Fruit fly (Drosophila melanogaster) whole organism, prepupa: ENCODE results near the gene CG31627.

Experiments used
- CG11762 ChIP-seq: fragments of 200-800 bp; sonication (Bioruptor generic); optimal IDR thresholded peaks from 3 replicates; lab custom pipeline; 2016; ENCODE audit warnings: missing biosample characterization, missing genetic modification characterization; ENCODE audit not compliant: insufficient read depth
- CG8319 ChIP-seq: fragments of 200-800 bp; sonication (Bioruptor generic); optimal IDR thresholded peaks from 3 replicates; lab custom pipeline; 2016; ENCODE audit warnings: missing biosample characterization, missing genetic modification characterization
- Sox15 ChIP-seq: fragments of 200-800 bp; sonication (Bioruptor generic); optimal IDR thresholded peaks from 3 replicates; lab custom pipeline; 2016; ENCODE audit warnings: missing biosample characterization, missing genetic modification characterization
- cyc ChIP-seq: fragments of 200-800 bp; sonication (Bioruptor generic); optimal IDR thresholded peaks from 3 replicates; lab custom pipeline; 2016; ENCODE audit warnings: missing biosample characterization, missing genetic modification characterization
- dac ChIP-seq: fragments of 200-800 bp; sonication (Bioruptor generic); optimal IDR thresholded peaks from 2 replicates; lab custom pipeline; 2017; ENCODE audit warnings: missing biosample characterization, mild to moderate bottlenecking, missing genetic modification characterization
- spab ChIP-seq: fragments of 200-800 bp; sonication (Bioruptor generic); optimal IDR thresholded peaks from 2 replicates; lab custom pipeline; 2017; ENCODE audit warnings: missing biosample characterization, mild to moderate bottlenecking, missing genetic modification characterization, missing genetic modification reagents

DNA sequence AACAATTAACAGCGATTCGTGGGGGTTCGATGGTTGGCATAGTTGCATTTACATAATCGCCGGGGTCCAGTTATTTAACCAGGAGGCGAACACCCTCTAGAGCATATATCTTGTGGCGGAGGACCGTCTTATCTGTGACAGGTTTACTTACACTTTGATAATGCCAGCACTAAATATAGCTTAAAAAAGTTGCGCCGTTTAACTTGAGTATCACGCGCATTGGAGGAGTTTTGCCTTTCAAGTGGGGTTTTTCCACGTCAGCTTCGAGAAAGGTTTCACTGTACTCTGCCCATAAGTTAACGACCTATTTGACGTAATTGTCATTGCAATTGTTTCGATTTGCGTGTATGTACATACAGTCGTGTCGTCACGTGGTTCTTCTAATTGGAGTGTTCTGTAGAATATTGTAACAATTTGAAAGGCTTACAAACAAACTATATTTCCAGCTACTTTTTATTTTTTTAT lies 3.8 kb upstream of the CG31627 start:
- no peak for TF ChIP-seq cyc
- TF ChIP-seq CG8319 (GFP tag; lab: Kevin White, UChicago), result no peak
- TF ChIP-seq dac (GFP tag; lab: Kevin White, UChicago), result no peak
- no peak for TF ChIP-seq Sox15 (GFP tag; lab: Kevin White, UChicago)
- TF ChIP-seq spab (GFP tag; lab: Kevin White, UChicago), result no peak
- no peak for TF ChIP-seq CG11762 (GFP tag; lab: Kevin White, UChicago)
